Fruit fly (Drosophila melanogaster): ENCODE results near the gene NdufV3.
A peak's percentile ranks its signal among the peaks of the same experiment; 100 is the strongest.

Gene NdufV3

DNA sequence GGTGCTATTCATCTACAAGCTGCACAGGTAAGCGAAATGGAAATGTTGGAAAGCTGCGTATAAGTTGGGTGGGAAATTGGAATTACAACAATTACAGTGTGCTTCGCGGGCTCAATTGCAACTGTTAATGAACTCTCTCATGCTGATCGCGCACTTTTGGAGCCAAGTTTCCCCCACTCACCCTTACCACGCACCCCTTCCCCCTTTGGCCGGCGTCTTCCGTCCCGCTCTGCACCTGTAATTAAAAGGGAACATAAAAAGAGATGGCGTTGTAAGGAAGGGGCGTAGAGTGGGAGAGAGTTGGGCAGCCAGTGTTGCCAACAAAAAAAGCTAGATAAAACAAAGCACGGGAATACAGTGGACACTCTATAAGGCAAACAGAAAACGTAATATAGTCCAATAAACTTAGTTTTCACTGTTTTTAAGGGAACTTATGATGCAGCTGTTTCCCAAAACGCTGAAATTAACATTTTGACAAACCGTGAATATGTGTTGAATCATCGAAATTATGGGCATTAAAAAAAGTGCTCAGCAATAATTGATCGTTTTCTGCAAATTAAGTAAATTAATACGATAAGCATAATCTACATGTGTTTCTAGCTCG is 9.0 kb upstream of the NdufV3 start (continued):
- TF ChIP-seq Sox102F (GFP tag; optimal IDR thresholded peaks at IDR 0.05) (no peak), CG6854 (GFP tag; optimal IDR thresholded peaks at IDR 0.05) (no peak), CG31627 (GFP tag; optimal IDR thresholded peaks at IDR 0.05) (peak; percentile 29), CG6163 (GFP tag; IDR thresholded peaks at IDR 0.05) (peak; percentile 35; the same call in 1 of the 3 replicates), acj6 (GFP tag; optimal IDR thresholded peaks at IDR 0.05) (peak; percentile 39), CG16779 (tag; optimal IDR thresholded peaks at IDR 0.05) (no peak), dac (GFP tag; optimal IDR thresholded peaks at IDR 0.05) (no peak), CG10669 (GFP tag; optimal IDR thresholded peaks at IDR 0.05) (no peak), CG32006 (GFP tag; optimal IDR thresholded peaks at IDR 0.05) (peak; percentile 53), vri (GFP tag; optimal IDR thresholded peaks at IDR 0.05) (no peak), Sox14 (GFP tag; optimal IDR thresholded peaks at IDR 0.05) (peak; percentile 4), CG15336 (GFP tag; IDR thresholded peaks at IDR 0.05) (peak; percentile 17; the same call in 1 of the 2 replicates), Ets96B (tag; optimal IDR thresholded peaks at IDR 0.05) (peak; percentile 14), CG6276 (GFP tag; optimal IDR thresholded peaks at IDR 0.05) (no peak), Eip75B (GFP tag; optimal IDR thresholded peaks at IDR 0.05) (peak; percentile 17), CG7368 (GFP tag; optimal IDR thresholded peaks at IDR 0.05) (no peak), fkh (GFP tag; optimal IDR thresholded peaks at IDR 0.05) (no peak), svp (GFP tag) (peak; percentile 74), Hr39 (GFP tag; optimal IDR thresholded peaks at IDR 0.05) (peak; percentile 34), CG8119 (GFP tag; IDR thresholded peaks at IDR 0.05) (no peak), Smox (GFP tag; optimal IDR thresholded peaks at IDR 0.05) (peak; percentile 33), Hr4 (GFP tag; optimal IDR thresholded peaks at IDR 0.05) (peak; percentile 48), Eip93F (GFP tag; optimal IDR thresholded peaks at IDR 0.05) (no peak), Eip78C (GFP tag) (peak; percentile 63), CG1621 (tag; optimal IDR thresholded peaks at IDR 0.05) (no peak), CG8319 (GFP tag; optimal IDR thresholded peaks at IDR 0.05) (no peak), cyc (GFP tag; optimal IDR thresholded peaks at IDR 0.05) (no peak), fd85E (GFP tag; optimal IDR thresholded peaks at IDR 0.05) (no peak)

DNA sequence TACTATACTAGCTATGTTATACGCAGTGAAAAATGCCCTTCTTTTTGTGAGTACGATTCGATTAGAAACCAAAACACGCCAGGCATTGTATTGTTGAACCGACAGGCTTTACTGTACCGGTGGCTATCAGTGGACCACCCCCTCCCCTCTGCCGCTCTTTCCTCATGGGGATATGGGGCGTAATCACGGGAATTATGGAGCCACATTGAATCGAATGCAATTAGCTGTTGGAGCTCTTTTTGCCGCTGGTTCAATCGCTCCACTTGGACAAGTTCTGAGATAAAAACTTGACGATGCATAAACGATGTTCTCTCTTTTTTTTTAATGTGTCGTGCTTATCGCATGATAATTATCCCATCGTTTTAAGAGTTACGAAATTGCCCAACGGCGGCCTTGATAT is 7.6 kb upstream of the NdufV3 start:
- TF ChIP-seq vri (GFP tag; optimal IDR thresholded peaks at IDR 0.05) (peak; percentile 69), CG32006 (GFP tag; optimal IDR thresholded peaks at IDR 0.05) (peak; percentile 11), Eip78C (GFP tag) (peak; percentile 39), Smox (GFP tag; optimal IDR thresholded peaks at IDR 0.05) (no peak), svp (GFP tag) (peak; percentile 66), CG6163 (GFP tag; IDR thresholded peaks at IDR 0.05) (0 out of 3 replicates have a peak, but pooled peaks have one; percentile 27), salr (GFP tag; optimal IDR thresholded peaks at IDR 0.05) (no peak), CG11902 (GFP tag; optimal IDR thresholded peaks at IDR 0.05) (no peak), fd59A (GFP tag; optimal IDR thresholded peaks at IDR 0.05) (no peak), CG6808 (GFP tag; optimal IDR thresholded peaks at IDR 0.05) (no peak), CG6276 (GFP tag; optimal IDR thresholded peaks at IDR 0.05) (no peak)

DNA sequence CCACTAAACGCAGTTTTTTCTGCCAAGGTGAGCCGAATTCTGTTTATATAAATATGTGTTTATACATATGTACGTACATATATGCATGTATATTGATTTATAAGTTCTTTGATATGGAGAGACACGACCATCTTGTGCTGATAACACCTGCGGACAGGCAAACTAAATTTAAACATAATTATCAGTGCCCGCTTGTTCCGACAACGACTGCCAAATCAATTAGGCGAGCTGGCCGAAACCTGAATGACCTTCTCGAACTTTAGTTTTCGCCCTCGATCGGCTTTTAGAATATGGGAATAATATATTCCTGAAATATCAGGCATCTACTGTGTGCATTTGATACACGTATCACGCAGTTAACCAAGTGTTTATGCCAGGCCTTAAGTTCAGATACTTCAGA is 7.0 kb upstream of the NdufV3 start:
- TF ChIP-seq Gug (GFP tag; IDR thresholded peaks at IDR 0.05) (no peak), CG16779 (tag; optimal IDR thresholded peaks at IDR 0.05) (no peak), Eip93F (GFP tag; optimal IDR thresholded peaks at IDR 0.05) (no peak), vri (GFP tag; optimal IDR thresholded peaks at IDR 0.05) (no peak), CG1621 (tag; optimal IDR thresholded peaks at IDR 0.05) (no peak), salr (GFP tag; optimal IDR thresholded peaks at IDR 0.05) (no peak), Blimp-1 (GFP tag; optimal IDR thresholded peaks at IDR 0.05) (no peak), lz (GFP tag; optimal IDR thresholded peaks at IDR 0.05) (no peak), cyc (GFP tag; optimal IDR thresholded peaks at IDR 0.05) (no peak)

- TF ChIP-seq Gug (GFP tag; IDR thresholded peaks at IDR 0.05) (no peak), CG3032 (tag; optimal IDR thresholded peaks at IDR 0.05) (peak; percentile 1), Eip78C (GFP tag) (peak; percentile 0), Sox14 (GFP tag; optimal IDR thresholded peaks at IDR 0.05) (peak; percentile 42)
Measured at dm6 chrX:11347809-11348208, 2.0 kb upstream of the NdufV3 start, which contains the start of the genes GCS1 and CG11756. Gene GCS1, minus strand, starts transcription at chrX:11348001. Gene CG11756, plus strand, starts transcription at chrX:11348120.
